Fruit fly (Drosophila melanogaster) whole organism, prepupa: ENCODE data around the gene Tm2.
A peak's percentile ranks its signal among the peaks of the same experiment; 100 is the strongest.

ENCODE experiments used
- Blimp-1 ChIP-seq: fragments of 200-800 bp; sonication (Bioruptor generic); optimal IDR thresholded peaks from 3 replicates; lab custom pipeline; 2017; ENCODE audit warnings: missing biosample characterization, missing genetic modification characterization, mild to moderate bottlenecking, moderate library complexity, missing genetic modification reagents
- CG10631 ChIP-seq: fragments of 200-800 bp; sonication (Bioruptor generic); optimal IDR thresholded peaks from 2 replicates; lab custom pipeline; 2016; ENCODE audit warnings: missing biosample characterization, missing genetic modification characterization
- CG10669 ChIP-seq: fragments of 200-800 bp; sonication (Bioruptor generic); optimal IDR thresholded peaks from 3 replicates; lab custom pipeline; 2018; ENCODE audit warnings: missing biosample characterization, mild to moderate bottlenecking, missing genetic modification characterization, moderate library complexity
- CG11294 ChIP-seq: fragments of 200-800 bp; sonication (Bioruptor generic); IDR thresholded peaks from 2 replicates; pipeline ENCODE4 v1.3.6; 2022; ENCODE audit warnings: missing biosample characterization, missing genetic modification characterization
- CG11762 ChIP-seq: fragments of 200-800 bp; sonication (Bioruptor generic); optimal IDR thresholded peaks from 3 replicates; lab custom pipeline; 2016; ENCODE audit warnings: missing biosample characterization, missing genetic modification characterization; ENCODE audit not compliant: insufficient read depth
- CG11902 ChIP-seq: fragments of 200-800 bp; sonication (Bioruptor generic); optimal IDR thresholded peaks from 3 replicates; lab custom pipeline; 2016; ENCODE audit warnings: missing biosample characterization, missing genetic modification characterization
- CG15336 ChIP-seq: fragments of 200-800 bp; sonication (Bioruptor generic); IDR thresholded peaks from 2 replicates; pipeline ENCODE4 v1.3.6; 2022; ENCODE audit warnings: missing biosample characterization, missing genetic modification characterization
- CG16779 ChIP-seq: fragments of 200-800 bp; sonication (Bioruptor generic); optimal IDR thresholded peaks from 3 replicates; lab custom pipeline; 2017; ENCODE audit warnings: missing biosample characterization, mild to moderate bottlenecking, missing genetic modification characterization
- CG3032 ChIP-seq: fragments of 200-800 bp; optimal IDR thresholded peaks from 2 replicates; lab custom pipeline; 2019; ENCODE audit warnings: missing biosample characterization, mild to moderate bottlenecking, missing genetic modification characterization, moderate library complexity
- CG31627 ChIP-seq: fragments of 200-800 bp; sonication (Bioruptor generic); optimal IDR thresholded peaks from 3 replicates; lab custom pipeline; 2016; ENCODE audit warnings: missing biosample characterization, missing genetic modification characterization
- CG32006 ChIP-seq: fragments of 200-800 bp; sonication (Bioruptor generic); optimal IDR thresholded peaks from 3 replicates; lab custom pipeline; 2017; ENCODE audit warnings: missing biosample characterization, mild to moderate bottlenecking, missing genetic modification characterization
- CG3919 ChIP-seq: fragments of 200-800 bp; sonication (Bioruptor generic); optimal IDR thresholded peaks from 3 replicates; lab custom pipeline; 2016; ENCODE audit warnings: missing biosample characterization, missing genetic modification characterization
- CG4318 ChIP-seq: fragments of 200-800 bp; sonication (Bioruptor generic); optimal IDR thresholded peaks from 3 replicates; lab custom pipeline; 2017; ENCODE audit warnings: missing biosample characterization, mild to moderate bottlenecking, missing genetic modification characterization
- CG6808 ChIP-seq: fragments of 200-800 bp; sonication (Bioruptor generic); optimal IDR thresholded peaks from 3 replicates; lab custom pipeline; 2017; ENCODE audit warnings: missing biosample characterization, missing genetic modification characterization, mild to moderate bottlenecking, moderate library complexity, missing genetic modification reagents
- CG7368 ChIP-seq: fragments of 200-800 bp; sonication (Bioruptor generic); optimal IDR thresholded peaks from 3 replicates; lab custom pipeline; 2016; ENCODE audit warnings: missing biosample characterization, missing genetic modification characterization
- Eip75B ChIP-seq: fragments of 200-800 bp; sonication (Bioruptor generic); optimal IDR thresholded peaks from 3 replicates; lab custom pipeline; 2016; ENCODE audit warnings: missing biosample characterization, missing genetic modification characterization
- Ets21C ChIP-seq: fragments of 200-800 bp; sonication (Bioruptor generic); optimal IDR thresholded peaks from 3 replicates; lab custom pipeline; 2016; ENCODE audit warnings: missing biosample characterization, missing genetic modification characterization
- Ets96B ChIP-seq: fragments of 200-800 bp; optimal IDR thresholded peaks from 2 replicates; lab custom pipeline; 2019; ENCODE audit warnings: missing biosample characterization, mild to moderate bottlenecking, missing genetic modification characterization, moderate library complexity
- Hr38 ChIP-seq: sonication (Bioruptor generic); optimal IDR thresholded peaks from 2 replicates; lab custom pipeline; 2016; ENCODE audit warnings: missing biosample characterization, missing genetic modification characterization
- Hr39 ChIP-seq: fragments of 200-800 bp; sonication (Bioruptor generic); optimal IDR thresholded peaks from 2 replicates; lab custom pipeline; 2016; ENCODE audit warnings: missing biosample characterization, missing genetic modification characterization
- Hr4 ChIP-seq: fragments of 200-800 bp; sonication (Bioruptor generic); optimal IDR thresholded peaks from 3 replicates; lab custom pipeline; 2016; ENCODE audit warnings: missing biosample characterization, missing genetic modification characterization
- Lpt ChIP-seq: fragments of 200-800 bp; sonication (Bioruptor generic); optimal IDR thresholded peaks from 3 replicates; lab custom pipeline; 2016; ENCODE audit warnings: missing biosample characterization, missing genetic modification characterization
- OdsH ChIP-seq: fragments of 200-800 bp; sonication (Bioruptor generic); optimal IDR thresholded peaks from 3 replicates; lab custom pipeline; 2016; ENCODE audit warnings: missing biosample characterization, missing genetic modification characterization
- Smox ChIP-seq: fragments of 200-800 bp; sonication (Bioruptor generic); optimal IDR thresholded peaks from 3 replicates; lab custom pipeline; 2016; ENCODE audit warnings: missing biosample characterization, missing genetic modification characterization
- Sox102F ChIP-seq: fragments of 200-800 bp; sonication (Bioruptor generic); optimal IDR thresholded peaks from 2 replicates; lab custom pipeline; 2016; ENCODE audit warnings: missing biosample characterization, mild to moderate bottlenecking, missing genetic modification characterization
- Sox14 ChIP-seq: fragments of 200-800 bp; sonication (Bioruptor generic); optimal IDR thresholded peaks from 3 replicates; lab custom pipeline; 2016; ENCODE audit warnings: missing biosample characterization, missing genetic modification characterization
- Sox15 ChIP-seq: fragments of 200-800 bp; sonication (Bioruptor generic); optimal IDR thresholded peaks from 3 replicates; lab custom pipeline; 2016; ENCODE audit warnings: missing biosample characterization, missing genetic modification characterization
- acj6 ChIP-seq: fragments of 200-800 bp; sonication (Bioruptor generic); optimal IDR thresholded peaks from 3 replicates; lab custom pipeline; 2016; ENCODE audit warnings: missing biosample characterization, missing genetic modification characterization
- cyc ChIP-seq: fragments of 200-800 bp; sonication (Bioruptor generic); optimal IDR thresholded peaks from 3 replicates; lab custom pipeline; 2016; ENCODE audit warnings: missing biosample characterization, missing genetic modification characterization
- dac ChIP-seq: fragments of 200-800 bp; sonication (Bioruptor generic); optimal IDR thresholded peaks from 2 replicates; lab custom pipeline; 2017; ENCODE audit warnings: missing biosample characterization, mild to moderate bottlenecking, missing genetic modification characterization
- dsx ChIP-seq: fragments of 200-800 bp; optimal IDR thresholded peaks from 3 replicates; lab custom pipeline; 2019; ENCODE audit warnings: missing biosample characterization, mild to moderate bottlenecking, missing genetic modification characterization, moderate library complexity; ENCODE audit not compliant: poor library complexity, severe bottlenecking
- fd59A ChIP-seq: fragments of 200-800 bp; sonication (Bioruptor generic); optimal IDR thresholded peaks from 2 replicates; lab custom pipeline; 2017; ENCODE audit warnings: missing biosample characterization, mild to moderate bottlenecking, missing genetic modification characterization, missing genetic modification reagents
- fd85E ChIP-seq: fragments of 200-800 bp; sonication (Bioruptor generic); optimal IDR thresholded peaks from 3 replicates; lab custom pipeline; 2016; ENCODE audit warnings: missing biosample characterization, missing genetic modification characterization
- fkh ChIP-seq: fragments of 200-800 bp; sonication (Bioruptor generic); optimal IDR thresholded peaks from 3 replicates; lab custom pipeline; 2017; ENCODE audit warnings: missing biosample characterization, mild to moderate bottlenecking, missing genetic modification characterization, moderate library complexity
- lz ChIP-seq: fragments of 200-800 bp; sonication (Bioruptor generic); optimal IDR thresholded peaks from 3 replicates; lab custom pipeline; 2016; ENCODE audit warnings: missing biosample characterization, missing genetic modification characterization
- net ChIP-seq: fragments of 200-800 bp; sonication (Bioruptor generic); optimal IDR thresholded peaks from 3 replicates; lab custom pipeline; 2016; ENCODE audit warnings: missing biosample characterization, missing genetic modification characterization
- salr ChIP-seq, 2 experiments: fragments of 200-800 bp; sonication (Bioruptor generic); optimal IDR thresholded peaks; 3 replicates each; lab custom pipeline; 2016 to 2018; ENCODE audit warnings: missing biosample characterization in 2 of 2, missing genetic modification characterization in 2 of 2, mild to moderate bottlenecking in 1 of 2
- spab ChIP-seq: fragments of 200-800 bp; sonication (Bioruptor generic); optimal IDR thresholded peaks from 2 replicates; lab custom pipeline; 2017; ENCODE audit warnings: missing biosample characterization, mild to moderate bottlenecking, missing genetic modification characterization, missing genetic modification reagents
- ss ChIP-seq, 2 experiments: fragments of 200-800 bp; sonication (Bioruptor generic); optimal IDR thresholded peaks; 2 replicates in 1 of 2; 3 replicates in 1 of 2; lab custom pipeline; 2017 to 2018; ENCODE audit warnings: mild to moderate bottlenecking in 2 of 2, missing biosample characterization in 2 of 2, missing genetic modification characterization in 2 of 2, moderate library complexity in 1 of 2
- svp ChIP-seq: fragments of 200-800 bp; sonication (Bioruptor generic); peaks from one replicate; lab custom pipeline; 2016; ENCODE audit warnings: missing biosample characterization, missing genetic modification characterization
- topi ChIP-seq: fragments of 200-800 bp; sonication (Bioruptor generic); optimal IDR thresholded peaks from 3 replicates; lab custom pipeline; 2016; ENCODE audit warnings: missing biosample characterization, missing genetic modification characterization
- vri ChIP-seq: fragments of 200-800 bp; sonication (Bioruptor generic); optimal IDR thresholded peaks from 3 replicates; lab custom pipeline; 2016; ENCODE audit warnings: missing biosample characterization, mild to moderate bottlenecking, missing genetic modification characterization

Gene Tm2

dm6 chr3R:15350993-15351426 lies 41.0 kb downstream of the Tm2 start, which contains the start of the genes Trs33 and Tmtc4 (continued):
- TF ChIP-seq CG31627 (GFP tag; lab: Kevin White, UChicago) = peak; percentile 10
- TF ChIP-seq CG10669 (GFP tag; lab: Kevin White, UChicago) = peak; percentile 30
- peak; percentile 36 for TF ChIP-seq cyc (GFP tag; lab: Kevin White, UChicago)
- no peak for TF ChIP-seq OdsH (GFP tag; lab: Kevin White, UChicago)
- no peak for TF ChIP-seq Hr39 (GFP tag; lab: Kevin White, UChicago)
- TF ChIP-seq ss (GFP tag; optimal IDR thresholded peaks at IDR 0.05; lab: Kevin White, UChicago) = no peak
- peak; percentile 7 for TF ChIP-seq dsx
- TF ChIP-seq Blimp-1 (GFP tag; lab: Kevin White, UChicago) = no peak
- no peak for TF ChIP-seq Sox102F (GFP tag; lab: Kevin White, UChicago)
- no peak for TF ChIP-seq salr (GFP tag; optimal IDR thresholded peaks at IDR 0.05; lab: Kevin White, UChicago)
- no peak for TF ChIP-seq Ets21C

dm6 chr3R:15354019-15354418 lies 44.0 kb downstream of the Tm2 start:
- TF ChIP-seq CG11294 (GFP tag; lab: Robert Waterston, UW) (no peak), fkh (peak; percentile 93)

- TF ChIP-seq CG10631 (GFP tag; lab: Kevin White, UChicago) (no peak), CG15336 (GFP tag; lab: Robert Waterston, UW) (no peak), Ets96B (tag; lab: Kevin White, UChicago) (no peak), spab (GFP tag; lab: Kevin White, UChicago) (no peak), CG6808 (GFP tag; lab: Kevin White, UChicago) (no peak), Sox14 (no peak), cyc (GFP tag; lab: Kevin White, UChicago) (no peak), fd59A (GFP tag; lab: Kevin White, UChicago) (no peak)
- TF ChIP-seq, all 60 proteins: peak for 0
These were observed 46.2 kb downstream of the Tm2 start for dm6 chr3R:15356152-15356551.

dm6 chr3R:15356645-15357431 lies 46.8 kb downstream of the Tm2 start, which contains the start of the genes Atg4b and Hibch:
Gene Atg4b, minus strand, starts transcription at chr3R:15356924.
Gene Hibch, plus strand, starts transcription at chr3R:15357229.
- TF ChIP-seq fd85E (GFP tag; lab: Kevin White, UChicago) = no peak
- no peak for TF ChIP-seq Eip75B (GFP tag; lab: Kevin White, UChicago)
- TF ChIP-seq Hr38 = no peak
- no peak for TF ChIP-seq Ets21C
- TF ChIP-seq acj6 (GFP tag; lab: Kevin White, UChicago) = no peak
- TF ChIP-seq Sox15 (GFP tag; lab: Kevin White, UChicago) = peak; percentile 78
- TF ChIP-seq CG11902 = peak; percentile 85
- TF ChIP-seq Sox14 = no peak
- no peak for TF ChIP-seq Hr39 (GFP tag; lab: Kevin White, UChicago)
- peak; percentile 62 for TF ChIP-seq topi (GFP tag; lab: Kevin White, UChicago)
- peak; percentile 93 for TF ChIP-seq vri (GFP tag; lab: Kevin White, UChicago)
- TF ChIP-seq CG31627 (GFP tag; lab: Kevin White, UChicago) = peak; percentile 61
- TF ChIP-seq CG16779 (tag; lab: Kevin White, UChicago) = no peak
- TF ChIP-seq CG4318 (GFP tag; lab: Kevin White, UChicago) = no peak
- no peak for TF ChIP-seq Hr4 (GFP tag; lab: Kevin White, UChicago)
- no peak for TF ChIP-seq svp (GFP tag; lab: Kevin White, UChicago)
- TF ChIP-seq Ets96B (tag; lab: Kevin White, UChicago) = peak; percentile 68
- TF ChIP-seq Lpt (GFP tag; lab: Kevin White, UChicago) = no peak
- peak; percentile 66 for TF ChIP-seq CG15336 (GFP tag; lab: Robert Waterston, UW)
- TF ChIP-seq OdsH (GFP tag; lab: Kevin White, UChicago) = no peak
- peak; percentile 74 for TF ChIP-seq lz (GFP tag; lab: Kevin White, UChicago)
- TF ChIP-seq dac = peak; percentile 72
- peak; percentile 60 for TF ChIP-seq fd59A (GFP tag; lab: Kevin White, UChicago)
- no peak for TF ChIP-seq CG3919
- TF ChIP-seq CG11762 (GFP tag; lab: Kevin White, UChicago) = peak; percentile 75
- TF ChIP-seq CG32006 (GFP tag; lab: Kevin White, UChicago) = peak; percentile 84
- TF ChIP-seq Blimp-1 (GFP tag; lab: Kevin White, UChicago) = peak; percentile 73
- TF ChIP-seq Smox = no peak
- peak; percentile 100 for TF ChIP-seq CG10669 (GFP tag; lab: Kevin White, UChicago)
- no peak for TF ChIP-seq net (GFP tag; lab: Kevin White, UChicago)
- TF ChIP-seq spab (GFP tag; lab: Kevin White, UChicago) = no peak
- peak; percentile 67 for TF ChIP-seq CG7368 (GFP tag; lab: Kevin White, UChicago)
- TF ChIP-seq CG3032 = peak; percentile 91
- peak; percentile 83 for TF ChIP-seq cyc (GFP tag; lab: Kevin White, UChicago)
- no peak for TF ChIP-seq CG6808 (GFP tag; lab: Kevin White, UChicago)
